Worm (Caenorhabditis elegans): ENCODE measurements around the gene shk-1.

DNA sequence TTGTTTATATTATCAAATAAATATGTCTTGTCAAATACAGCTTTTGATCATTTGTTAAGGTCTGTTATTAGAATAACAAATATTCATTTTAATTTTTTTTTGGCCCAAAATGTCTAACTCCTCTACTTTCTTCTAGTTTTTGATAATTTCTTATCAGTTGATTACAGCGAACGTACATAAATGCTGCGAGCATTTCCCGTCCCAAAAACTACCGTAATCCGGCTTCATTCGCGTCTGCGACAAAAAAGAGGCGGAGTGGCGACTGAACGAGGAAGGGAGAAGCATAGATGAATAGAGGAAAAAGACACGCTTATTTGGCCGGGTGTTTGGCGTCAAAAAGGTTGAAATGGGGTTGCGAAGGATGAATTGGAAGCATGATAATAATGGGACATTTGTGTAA lies 17.5 kb upstream of the shk-1 start:
- no peak for TF ChIP-seq ref-1 (GFP tag; conservative IDR thresholded peaks at IDR 0.05)
- no peak for TF ChIP-seq T22C8.4 (GFP tag; IDR thresholded peaks at IDR 0.05)
- TF ChIP-seq klf-2 (GFP tag; conservative IDR thresholded peaks at IDR 0.05) = no peak
- no peak for TF ChIP-seq flt-1 (GFP tag; IDR thresholded peaks at IDR 0.05)
- no peak for TF ChIP-seq med-1 (GFP tag; optimal IDR thresholded peaks at IDR 0.05; ENCODE audit: insufficient read depth)
- TF ChIP-seq ztf-29 (GFP tag; IDR thresholded peaks at IDR 0.05) = no peak
- no peak for TF ChIP-seq ztf-23 (GFP tag; IDR thresholded peaks at IDR 0.05)
